Fruit fly (Drosophila melanogaster): Measurements from ENCODE around the gene Mst98Ca.

DNA sequence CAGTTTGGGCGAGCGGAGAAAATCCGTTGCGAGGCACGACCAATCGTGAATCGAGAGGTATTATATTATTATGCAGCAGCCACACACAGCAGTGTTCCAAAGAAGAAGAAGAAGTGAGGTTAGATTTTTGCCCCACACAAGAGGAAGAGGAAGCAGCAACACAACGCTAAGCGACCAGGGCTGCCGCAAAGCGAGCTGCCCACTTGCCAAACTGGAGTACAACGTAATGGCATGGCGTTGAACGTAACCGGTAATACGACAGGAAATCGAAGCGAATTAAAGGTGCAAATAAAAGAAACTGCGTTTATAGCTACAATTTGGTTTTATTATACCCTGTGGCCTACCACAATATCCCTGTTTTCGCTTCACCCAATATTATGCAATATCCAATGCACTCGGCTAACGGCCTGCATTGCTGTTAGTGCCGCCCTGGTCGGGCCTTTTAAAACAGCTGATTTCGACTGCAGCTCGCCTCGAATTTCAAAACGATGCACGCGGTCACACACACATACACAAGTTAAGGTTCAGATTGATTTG is 44.4 kb downstream of the Mst98Ca start:
- peak; percentile 18 for TF ChIP-seq EcR (GFP tag; optimal IDR thresholded peaks at IDR 0.05)
- TF ChIP-seq CG34367 (tag; optimal IDR thresholded peaks at IDR 0.05) = peak; percentile 50
- peak; percentile 74 for TF ChIP-seq CG15710 (tag; optimal IDR thresholded peaks at IDR 0.05)
- no peak for TF ChIP-seq CG12605 (GFP tag; IDR thresholded peaks at IDR 0.05)
- TF ChIP-seq Ets98B (GFP tag; IDR thresholded peaks at IDR 0.05) = no peak
- TF ChIP-seq CG8301 (tag; optimal IDR thresholded peaks at IDR 0.05) = peak; percentile 63
